Fruit fly (Drosophila melanogaster): ENCODE results near the gene Ssb-c31a.

The Ssb-c31a gene

DNA sequence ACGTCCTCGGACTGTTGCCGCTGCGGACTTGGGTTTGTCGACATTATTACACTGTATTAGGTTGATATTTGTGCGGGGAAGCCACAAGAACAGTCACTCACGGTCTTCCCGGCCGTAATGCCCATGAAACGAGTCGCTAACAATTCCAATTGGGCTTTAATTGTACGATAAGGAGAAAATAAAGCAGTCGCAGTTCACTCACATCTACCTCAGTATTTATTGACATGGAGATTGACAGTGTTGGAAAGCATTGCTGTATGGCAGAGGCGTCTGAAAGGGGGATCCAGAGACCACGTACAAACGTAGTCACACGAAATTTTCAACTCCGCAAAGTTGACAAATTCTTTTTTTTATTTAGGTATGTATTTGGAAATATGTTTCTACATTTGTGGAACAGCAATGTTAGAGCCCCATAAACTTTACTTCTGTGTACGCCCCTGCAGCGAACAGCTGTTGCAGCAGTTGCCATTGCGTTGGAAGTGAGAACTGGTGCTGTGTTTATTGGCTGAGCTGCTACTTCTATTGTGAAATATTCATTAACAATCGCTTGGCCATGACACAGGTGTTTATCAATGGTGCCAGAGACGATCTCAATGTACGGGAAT, 1.6 kb downstream of the Ssb-c31a start, which contains the start of the genes CG8372 and CG8360 (continued):
- TF ChIP-seq CG1647 (GFP tag; optimal IDR thresholded peaks at IDR 0.05) (peak; percentile 99), CG6854 (GFP tag; optimal IDR thresholded peaks at IDR 0.05) (peak; percentile 97), CG42726 (GFP tag; IDR thresholded peaks at IDR 0.05; ENCODE audit: partially characterized antibody) (no peak), TFAM (GFP tag; optimal IDR thresholded peaks at IDR 0.05) (peak; percentile 90), CG8478 (optimal IDR thresholded peaks at IDR 0.05) (no peak), gro (GFP tag; optimal IDR thresholded peaks at IDR 0.05) (peak; percentile 99), Hsf (GFP tag; optimal IDR thresholded peaks at IDR 0.05) (peak; percentile 99), Rx (GFP tag; IDR thresholded peaks at IDR 0.05) (peak; percentile 99), CHES-1-like (GFP tag; optimal IDR thresholded peaks at IDR 0.05) (peak; percentile 99), h (optimal IDR thresholded peaks at IDR 0.05) (no peak), CG10274 (GFP tag; optimal IDR thresholded peaks at IDR 0.05) (peak; percentile 94), CG16813 (GFP tag; IDR thresholded peaks at IDR 0.05; ENCODE audit: partially characterized antibody) (no peak), Dp (GFP tag; optimal IDR thresholded peaks at IDR 0.05) (peak; percentile 45), amos (GFP tag; IDR thresholded peaks at IDR 0.05; ENCODE audit: partially characterized antibody) (0 out of 2 replicates have a peak, but pooled peaks have one; percentile 26), eve (GFP tag; optimal IDR thresholded peaks at IDR 0.05) (peak in 1 of 2 experiments; percentile 46), Max (GFP tag; optimal IDR thresholded peaks at IDR 0.05) (peak; percentile 99), Adf1 (GFP tag; IDR thresholded peaks at IDR 0.05) (peak; percentile 90), toy (GFP tag; IDR thresholded peaks at IDR 0.05) (peak; percentile 96), nerfin-1 (tag; optimal IDR thresholded peaks at IDR 0.05) (peak; percentile 96), Kr (GFP tag; optimal IDR thresholded peaks at IDR 0.05) (peak; percentile 18), chm (GFP tag; IDR thresholded peaks at IDR 0.05) (peak; percentile 99), CG13894 (tag; optimal IDR thresholded peaks at IDR 0.05) (peak; percentile 96), Ptx1 (GFP tag; IDR thresholded peaks at IDR 0.05) (peak; percentile 100), CG9797 (GFP tag; optimal IDR thresholded peaks at IDR 0.05) (peak; percentile 76), CG6689 (GFP tag; IDR thresholded peaks at IDR 0.05) (peak; percentile 99), CG6683 (GFP tag; optimal IDR thresholded peaks at IDR 0.05) (peak; percentile 95), sna (GFP tag; IDR thresholded peaks at IDR 0.05; ENCODE audit: partially characterized antibody) (peak; percentile 69), gsb (GFP tag; IDR thresholded peaks at IDR 0.05) (peak; percentile 98), CG34376 (GFP tag; optimal IDR thresholded peaks at IDR 0.05) (peak; percentile 98), CG1024 (GFP tag; IDR thresholded peaks at IDR 0.05) (peak; percentile 97), cg (GFP tag; optimal IDR thresholded peaks at IDR 0.05) (peak; percentile 8), CG14667 (GFP tag; IDR thresholded peaks at IDR 0.05) (peak; percentile 99), CG17361 (GFP tag; IDR thresholded peaks at IDR 0.05) (peak; percentile 97), CG8765 (GFP tag; IDR thresholded peaks at IDR 0.05) (peak; percentile 99), CG7357 (GFP tag; IDR thresholded peaks at IDR 0.05) (peak; percentile 95), CG4424 (GFP tag; optimal IDR thresholded peaks at IDR 0.05) (peak; percentile 99), tll (GFP tag; optimal IDR thresholded peaks at IDR 0.05) (peak in 1 of 2 experiments; percentile 72), Jarid2 (GFP tag; optimal IDR thresholded peaks at IDR 0.05) (peak; percentile 92), CG1792 (GFP tag; optimal IDR thresholded peaks at IDR 0.05) (peak; percentile 98), ap (GFP tag; IDR thresholded peaks at IDR 0.05) (peak; percentile 99), lab (GFP tag; optimal IDR thresholded peaks at IDR 0.05) (peak; percentile 99), chn (GFP tag; optimal IDR thresholded peaks at IDR 0.05) (peak; percentile 99), Ravus (GFP tag; IDR thresholded peaks at IDR 0.05) (peak; percentile 93), pita (GFP tag; optimal IDR thresholded peaks at IDR 0.05) (no peak), CG18262 (tag; optimal IDR thresholded peaks at IDR 0.05) (peak; percentile 98), Mes4 (GFP tag; optimal IDR thresholded peaks at IDR 0.05) (peak; percentile 98), Hr51 (GFP tag; optimal IDR thresholded peaks at IDR 0.05) (peak; percentile 99), al (GFP tag; IDR thresholded peaks at IDR 0.05) (peak; percentile 98), dan (GFP tag; IDR thresholded peaks at IDR 0.05) (peak; percentile 96), CG2116 (GFP tag; optimal IDR thresholded peaks at IDR 0.05) (peak; percentile 91)

Measured in whole organism, embryonic.